Fruit fly (Drosophila melanogaster) S2 (cell line): ENCODE data around the gene mh.

Experiments used
- CG8478 ChIP-seq: fragments of >200 bp; optimal IDR thresholded peaks from 2 replicates; lab custom pipeline; 2018
- CTCF ChIP-seq, 2 experiments: fragments of >200 bp; optimal IDR thresholded peaks; 2 replicates each; lab custom pipeline; 2018

DNA sequence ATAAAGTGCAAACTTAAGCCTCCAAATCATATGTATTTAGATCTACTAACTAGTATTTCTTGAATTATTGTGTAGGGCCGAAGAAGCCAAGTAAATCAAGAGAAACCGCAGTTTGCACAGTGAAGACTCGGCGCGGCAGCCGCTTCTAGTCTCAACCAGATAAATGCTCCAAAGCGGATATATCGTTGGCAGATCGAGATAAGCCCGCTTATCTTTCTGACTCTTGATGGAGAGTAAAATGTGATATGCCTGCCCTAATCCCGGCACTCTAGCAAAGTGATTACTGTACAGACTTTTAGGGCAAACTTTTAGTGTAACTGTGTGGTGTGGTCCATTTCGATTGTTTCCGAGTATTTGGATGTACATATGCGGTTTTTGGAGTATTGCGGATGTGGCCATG, 26.4 kb downstream of the mh start:
- TF ChIP-seq CG8478 (lab: Kevin White, UChicago) (no peak), CTCF (optimal IDR thresholded peaks at IDR 0.05; lab: Kevin White, UChicago) (no peak)
